Worm (Caenorhabditis elegans) whole organism, L2 larva: Measurements from ENCODE around the gene str-205.

Experiments
- blmp-1 ChIP-seq: sonication (generic microtip); optimal IDR thresholded peaks from 2 replicates; lab custom pipeline; 2017; ENCODE audit warnings: missing genetic modification characterization, mild to moderate bottlenecking, missing compliant biosample characterization, antibody characterized with exemption, moderate library complexity; ENCODE audit not compliant: insufficient read depth
- ceh-82 ChIP-seq: fragments of 150-350 bp; optimal IDR thresholded peaks from 2 replicates; lab custom pipeline; 2014; ENCODE audit warnings: missing biosample characterization, missing genetic modification characterization
- egl-27 ChIP-seq: sonication (generic microtip); optimal IDR thresholded peaks from 3 replicates; lab custom pipeline; 2017; ENCODE audit warnings: missing biosample characterization, missing genetic modification reagents, missing genetic modification characterization
- fos-1 ChIP-seq: fragments of 150-350 bp; optimal IDR thresholded peaks from 2 replicates; lab custom pipeline; 2014; ENCODE audit warnings: missing biosample characterization, missing genetic modification characterization
- lsy-2 ChIP-seq, 2 experiments: fragments of 150-350 bp in 1 of 2; sonication (generic microtip) in 1 of 2; optimal IDR thresholded peaks; 2 replicates each; lab custom pipeline; 2014 to 2017; ENCODE audit warnings: missing biosample characterization in 2 of 2, missing genetic modification characterization in 2 of 2
- nhr-12 ChIP-seq: fragments of 150-350 bp; optimal IDR thresholded peaks from 2 replicates; lab custom pipeline; 2014; ENCODE audit warnings: missing biosample characterization, missing genetic modification characterization
- nhr-237 ChIP-seq: fragments of 150-350 bp; optimal IDR thresholded peaks from 2 replicates; lab custom pipeline; 2014; ENCODE audit warnings: missing biosample characterization, missing genetic modification characterization
- nhr-77 ChIP-seq: fragments of 150-350 bp; optimal IDR thresholded peaks from 2 replicates; lab custom pipeline; 2014; ENCODE audit warnings: missing biosample characterization, missing genetic modification characterization
- snpc-4 ChIP-seq: fragments of 150-350 bp; optimal IDR thresholded peaks from 2 replicates; lab custom pipeline; 2014; ENCODE audit warnings: missing biosample characterization, missing genetic modification characterization
- unc-39 ChIP-seq: fragments of 150-350 bp; optimal IDR thresholded peaks from 2 replicates; lab custom pipeline; 2014; ENCODE audit warnings: missing biosample characterization, missing genetic modification characterization
- unc-62 ChIP-seq: fragments of 150-350 bp; optimal IDR thresholded peaks from 2 replicates; lab custom pipeline; 2014; ENCODE audit warnings: missing biosample characterization, missing genetic modification reagents, missing genetic modification characterization

DNA sequence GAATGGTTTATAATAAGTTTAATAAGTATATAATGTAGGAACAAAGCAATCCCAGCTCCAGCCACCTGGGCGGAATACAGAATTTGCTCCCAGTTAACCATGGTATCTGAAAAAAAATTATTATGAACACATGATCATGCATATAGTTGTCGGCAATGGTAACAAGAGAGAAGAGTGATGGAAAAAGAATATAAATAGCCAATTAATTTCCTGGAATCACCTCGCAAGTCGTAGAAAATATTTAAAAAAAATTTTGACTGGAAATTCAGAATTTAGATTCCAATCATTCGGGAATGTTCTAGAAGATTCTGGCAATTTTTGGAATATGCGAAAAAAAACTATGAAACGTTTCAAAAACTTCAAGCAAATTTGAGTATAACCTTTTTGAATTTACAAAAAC lies 14.5 kb upstream of the str-205 start, which contains the start of gene str-211:
- no peak for TF ChIP-seq nhr-12
- no peak for TF ChIP-seq fos-1 (tag; lab: Kevin White, UChicago)
- no peak for TF ChIP-seq blmp-1 (tag; lab: Kevin White, UChicago)
- TF ChIP-seq nhr-77 (tag; lab: Kevin White, UChicago): no peak
- TF ChIP-seq lsy-2 (tag; optimal IDR thresholded peaks at IDR 0.05; lab: Kevin White, UChicago): no peak
- no peak for TF ChIP-seq nhr-237 (tag; lab: Kevin White, UChicago)
- no peak for TF ChIP-seq unc-39 (tag; lab: Kevin White, UChicago)
- no peak for TF ChIP-seq egl-27 (tag; lab: Kevin White, UChicago)
- TF ChIP-seq unc-62: no peak
- no peak for TF ChIP-seq snpc-4 (tag; lab: Kevin White, UChicago)
- TF ChIP-seq ceh-82 (tag; lab: Kevin White, UChicago): no peak
